Worm (Caenorhabditis elegans) whole organism, L3 larva: Measurements from ENCODE around the gene F47E1.4.

Source experiments
- R02D3.7 ChIP-seq: fragments of 150-350 bp; optimal IDR thresholded peaks from 2 replicates; lab custom pipeline; 2014; ENCODE audit warnings: missing biosample characterization, missing genetic modification characterization
- ZK546.5 ChIP-seq: sonication (generic microtip); optimal IDR thresholded peaks from 2 replicates; lab custom pipeline; 2017; ENCODE audit warnings: missing biosample characterization, missing genetic modification characterization
- ama-1 ChIP-seq: fragments of 150-350 bp; optimal IDR thresholded peaks from 2 replicates; lab custom pipeline; 2018
- ceh-16 ChIP-seq: sonication (generic microtip); optimal IDR thresholded peaks from 2 replicates; lab custom pipeline; 2017; ENCODE audit warnings: missing biosample characterization, missing genetic modification characterization
- ceh-28 ChIP-seq: fragments of 150-350 bp; optimal IDR thresholded peaks from 2 replicates; lab custom pipeline; 2014; ENCODE audit warnings: missing biosample characterization, missing genetic modification reagents, missing genetic modification characterization
- ceh-82 ChIP-seq: fragments of 150-350 bp; optimal IDR thresholded peaks from 2 replicates; lab custom pipeline; 2014; ENCODE audit warnings: missing biosample characterization, missing genetic modification characterization
- daf-12 ChIP-seq: fragments of 150-350 bp; optimal IDR thresholded peaks from 2 replicates; lab custom pipeline; 2014; ENCODE audit warnings: missing biosample characterization, missing genetic modification reagents, missing genetic modification characterization
- egl-27 ChIP-seq: sonication (generic microtip); optimal IDR thresholded peaks from 4 replicates; lab custom pipeline; 2017; ENCODE audit warnings: missing biosample characterization, missing genetic modification reagents, missing genetic modification characterization
- egl-5 ChIP-seq: fragments of 150-350 bp; optimal IDR thresholded peaks from 2 replicates; lab custom pipeline; 2017; ENCODE audit warnings: missing biosample characterization, missing genetic modification reagents, missing genetic modification characterization, inconsistent platforms
- elt-1 ChIP-seq: fragments of 150-350 bp; optimal IDR thresholded peaks from 2 replicates; lab custom pipeline; 2014; ENCODE audit warnings: missing biosample characterization, missing genetic modification characterization
- elt-3 ChIP-seq, 3 experiments: fragments of 150-350 bp in 1 of 3; sonication (generic microtip) in 2 of 3; optimal IDR thresholded peaks; 2 replicates in 2 of 3; 4 replicates in 1 of 3; lab custom pipeline; 2014 to 2017; ENCODE audit warnings: missing biosample characterization in 3 of 3, missing genetic modification characterization in 3 of 3
- eor-1 ChIP-seq, 2 experiments: fragments of 150-350 bp; optimal IDR thresholded peaks; 2 replicates each; lab custom pipeline; 2014 to 2018; ENCODE audit warnings: missing biosample characterization in 2 of 2, missing genetic modification characterization in 2 of 2
- fkh-10 ChIP-seq: sonication (generic microtip); optimal IDR thresholded peaks from 2 replicates; lab custom pipeline; 2017; ENCODE audit warnings: missing biosample characterization, missing genetic modification reagents, missing genetic modification characterization
- fkh-2 ChIP-seq: fragments of 150-350 bp; optimal IDR thresholded peaks from 2 replicates; lab custom pipeline; 2014; ENCODE audit warnings: missing biosample characterization, missing genetic modification reagents, missing genetic modification characterization
- hmg-11 ChIP-seq: sonication (generic microtip); optimal IDR thresholded peaks from 2 replicates; lab custom pipeline; 2016; ENCODE audit warnings: missing genetic modification characterization, missing compliant biosample characterization
- jun-1 ChIP-seq: fragments of 150-350 bp; optimal IDR thresholded peaks from 2 replicates; lab custom pipeline; 2014; ENCODE audit warnings: missing biosample characterization, missing genetic modification reagents, missing genetic modification characterization
- mdl-1 ChIP-seq: fragments of 150-350 bp; optimal IDR thresholded peaks from 2 replicates; lab custom pipeline; 2014; ENCODE audit warnings: missing biosample characterization, missing genetic modification characterization
- mml-1 ChIP-seq: fragments of 150-350 bp; sonication (generic microtip); optimal IDR thresholded peaks from 3 replicates; lab custom pipeline; 2014; ENCODE audit warnings: missing biosample characterization, missing genetic modification characterization
- nfya-1 ChIP-seq: sonication (generic microtip); optimal IDR thresholded peaks from 2 replicates; lab custom pipeline; 2017; ENCODE audit warnings: missing genetic modification characterization, mild to moderate bottlenecking, missing compliant biosample characterization, antibody characterized with exemption, moderate library complexity; ENCODE audit not compliant: insufficient read depth
- nhr-11 ChIP-seq: fragments of 150-350 bp; optimal IDR thresholded peaks from 2 replicates; lab custom pipeline; 2014; ENCODE audit warnings: missing biosample characterization, missing genetic modification characterization
- nhr-12 ChIP-seq: fragments of 150-350 bp; optimal IDR thresholded peaks from 2 replicates; lab custom pipeline; 2014; ENCODE audit warnings: missing biosample characterization, missing genetic modification characterization
- nhr-237 ChIP-seq: fragments of 150-350 bp; optimal IDR thresholded peaks from 2 replicates; lab custom pipeline; 2014; ENCODE audit warnings: missing biosample characterization, missing genetic modification characterization
- nhr-25 ChIP-seq: sonication (generic microtip); optimal IDR thresholded peaks from 2 replicates; lab custom pipeline; 2017; ENCODE audit warnings: missing biosample characterization, missing genetic modification characterization
- nhr-28 ChIP-seq: fragments of 150-350 bp; optimal IDR thresholded peaks from 2 replicates; lab custom pipeline; 2014; ENCODE audit warnings: missing biosample characterization, missing genetic modification characterization
- nhr-67 ChIP-seq: fragments of 150-350 bp; optimal IDR thresholded peaks from 2 replicates; lab custom pipeline; 2014; ENCODE audit warnings: missing biosample characterization, missing genetic modification characterization
- pha-4 ChIP-seq: fragments of 150-350 bp; optimal IDR thresholded peaks from 2 replicates; lab custom pipeline; 2014; ENCODE audit warnings: missing biosample characterization, missing genetic modification reagents, missing genetic modification characterization
- pqm-1 ChIP-seq: fragments of 150-350 bp; optimal IDR thresholded peaks from 2 replicates; lab custom pipeline; 2017; ENCODE audit warnings: missing biosample characterization, missing genetic modification characterization, inconsistent platforms
- sea-2 ChIP-seq: fragments of 150-350 bp; sonication (generic microtip); optimal IDR thresholded peaks from 4 replicates; lab custom pipeline; 2014; ENCODE audit warnings: missing biosample characterization, missing genetic modification reagents, missing genetic modification characterization
- skn-1 ChIP-seq: fragments of 150-350 bp; optimal IDR thresholded peaks from 2 replicates; lab custom pipeline; 2014; ENCODE audit warnings: missing biosample characterization, missing genetic modification characterization
- tbx-2 ChIP-seq: sonication (generic microtip); optimal IDR thresholded peaks from 2 replicates; lab custom pipeline; 2016; ENCODE audit warnings: mild to moderate bottlenecking, missing genetic modification characterization, missing compliant biosample characterization
- unc-39 ChIP-seq: sonication (generic microtip); optimal IDR thresholded peaks from 4 replicates; lab custom pipeline; 2017; ENCODE audit warnings: missing biosample characterization, missing genetic modification characterization
- unc-62 ChIP-seq: fragments of 150-350 bp; sonication (generic microtip); optimal IDR thresholded peaks from 4 replicates; lab custom pipeline; 2014; ENCODE audit warnings: missing biosample characterization, missing genetic modification reagents, missing genetic modification characterization
- ztf-11 ChIP-seq: fragments of 150-350 bp; optimal IDR thresholded peaks from 2 replicates; lab custom pipeline; 2014; ENCODE audit warnings: missing biosample characterization, missing genetic modification characterization
- ztf-4 ChIP-seq: fragments of 150-350 bp; optimal IDR thresholded peaks from 2 replicates; lab custom pipeline; 2014; ENCODE audit warnings: missing biosample characterization, missing genetic modification characterization

The F47E1.4 gene

DNA sequence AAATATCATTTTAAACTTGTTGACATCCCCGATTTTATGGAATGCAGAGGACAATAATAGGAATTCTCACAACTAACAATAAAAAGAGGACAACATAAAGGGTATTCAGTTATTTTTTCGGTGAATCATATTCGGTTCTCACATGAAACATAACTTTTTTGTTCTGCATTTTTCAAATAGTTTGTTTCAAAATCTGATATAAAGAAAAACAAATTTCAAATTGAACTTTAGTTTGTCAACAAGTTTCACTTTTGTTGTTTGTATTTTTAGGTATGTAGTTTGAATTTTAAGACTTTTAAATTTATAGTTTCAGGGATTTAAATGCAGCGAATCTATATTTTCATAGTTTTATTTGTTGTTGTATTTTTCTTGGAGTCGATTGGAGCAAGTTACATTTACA lies at the start of gene F47E1.4:
Gene F47E1.4 (plus strand): TSS at position 301 of the 400 bp plus-strand sequence.
- TF ChIP-seq daf-12 (tag; lab: Kevin White, UChicago) = no peak
- no peak for TF ChIP-seq mml-1 (tag; lab: Kevin White, UChicago)
- no peak for TF ChIP-seq nhr-28 (tag; lab: Kevin White, UChicago)
- TF ChIP-seq jun-1 (tag; lab: Kevin White, UChicago) = no peak
- no peak for TF ChIP-seq skn-1
- no peak for TF ChIP-seq nfya-1 (tag; lab: Kevin White, UChicago)
- no peak for TF ChIP-seq ztf-11
- TF ChIP-seq egl-27 (tag; lab: Kevin White, UChicago) = no peak
- TF ChIP-seq nhr-12 (tag; lab: Kevin White, UChicago) = no peak
- TF ChIP-seq R02D3.7 = no peak
- no peak for TF ChIP-seq mdl-1 (tag; lab: Kevin White, UChicago)
- no peak for TF ChIP-seq sea-2 (GFP tag; lab: Kevin White, UChicago)
- TF ChIP-seq pqm-1 = no peak
- TF ChIP-seq tbx-2 (tag; lab: Kevin White, UChicago) = no peak
- no peak for TF ChIP-seq pha-4 (tag; lab: Kevin White, UChicago)
- TF ChIP-seq ama-1 (lab: Kevin White, UChicago) = no peak
- TF ChIP-seq egl-5 (tag; lab: Kevin White, UChicago) = no peak

DNA sequence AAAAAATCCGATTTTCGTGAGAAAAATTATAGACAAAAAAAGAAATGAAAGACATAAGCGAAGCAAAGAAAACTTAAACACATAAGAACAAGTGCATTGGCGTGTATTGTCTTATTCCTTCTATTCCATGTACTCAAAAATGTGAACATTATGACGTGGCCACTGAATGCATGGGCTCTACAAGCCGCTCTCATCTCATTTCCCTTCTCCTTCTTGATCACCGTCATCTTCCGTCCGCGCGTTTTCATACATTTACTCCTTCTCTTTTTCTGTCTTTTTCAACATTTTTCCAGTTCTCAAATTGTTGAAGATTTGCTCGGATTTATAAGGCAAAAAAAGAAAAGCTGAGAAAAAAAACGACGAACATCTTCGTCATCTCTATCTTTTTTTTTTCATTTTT lies 48.2 kb upstream of the F47E1.4 start:
- TF ChIP-seq elt-3 (tag; optimal IDR thresholded peaks at IDR 0.05; lab: Kevin White, UChicago) = no peak
- TF ChIP-seq fkh-10 (GFP tag; lab: Kevin White, UChicago) = peak; percentile 35
- no peak for TF ChIP-seq nhr-12 (tag; lab: Kevin White, UChicago)
- TF ChIP-seq R02D3.7 = no peak
- TF ChIP-seq, all 47 proteins: peak for 1

- TF ChIP-seq nhr-237 (tag; lab: Kevin White, UChicago) (no peak), fkh-2 (tag; lab: Kevin White, UChicago) (no peak), nhr-25 (tag; lab: Kevin White, UChicago) (no peak), mml-1 (tag; lab: Kevin White, UChicago) (no peak), egl-5 (tag; lab: Kevin White, UChicago) (no peak), ceh-28 (tag; lab: Kevin White, UChicago) (no peak), jun-1 (tag; lab: Kevin White, UChicago) (no peak), nhr-28 (tag; lab: Kevin White, UChicago) (no peak), R02D3.7 (no peak), fkh-10 (GFP tag; lab: Kevin White, UChicago) (no peak), ceh-16 (tag; lab: Kevin White, UChicago) (no peak), pha-4 (tag; lab: Kevin White, UChicago) (no peak), daf-12 (tag; lab: Kevin White, UChicago) (no peak), hmg-11 (tag; lab: Kevin White, UChicago) (no peak), nhr-11 (no peak), unc-39 (tag; lab: Kevin White, UChicago) (no peak), pqm-1 (no peak), ceh-82 (no peak)
Measured at ce11 chrX:9015420-9015819, 47.2 kb upstream of the F47E1.4 start, which contains the start of gene T25B6.4. TSS of gene T25B6.4 (plus strand) at chrX:9015720.

DNA sequence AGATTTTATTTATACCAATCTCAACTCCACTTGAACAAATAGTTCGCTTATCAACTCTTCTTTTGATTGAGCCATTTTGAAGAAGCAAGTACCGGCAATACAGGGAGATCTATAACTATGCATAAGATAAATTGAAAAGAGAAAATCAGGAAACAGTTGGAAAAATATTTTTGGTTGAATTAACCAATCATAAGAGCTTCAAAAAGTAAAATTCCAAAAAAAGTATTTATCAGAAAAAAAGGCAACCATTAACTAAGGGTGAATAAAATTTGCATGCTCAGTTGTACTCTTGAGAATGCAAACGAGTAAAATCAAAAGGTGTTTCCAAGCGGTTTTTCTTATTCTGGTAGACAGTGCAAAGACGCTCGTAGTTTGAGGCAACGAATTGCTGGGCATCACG lies 41.0 kb upstream of the F47E1.4 start, which contains the start of gene T25B6.5:
Gene T25B6.5 (minus strand): TSS at position 101 of the 400 bp plus-strand sequence.
- TF ChIP-seq nhr-67 (tag; lab: Kevin White, UChicago) = no peak
- TF ChIP-seq ZK546.5 (tag; lab: Kevin White, UChicago) = no peak
- no peak for TF ChIP-seq R02D3.7
- no peak for TF ChIP-seq elt-3 (tag; optimal IDR thresholded peaks at IDR 0.05; lab: Kevin White, UChicago)
- no peak for TF ChIP-seq nhr-237 (tag; lab: Kevin White, UChicago)
- TF ChIP-seq jun-1 (tag; lab: Kevin White, UChicago) = no peak
- TF ChIP-seq nhr-11 = no peak
- no peak for TF ChIP-seq ztf-4 (tag; lab: Kevin White, UChicago)
- TF ChIP-seq unc-62 = no peak
- no peak for TF ChIP-seq eor-1 (tag; optimal IDR thresholded peaks at IDR 0.05; lab: Kevin White, UChicago)
- TF ChIP-seq tbx-2 (tag; lab: Kevin White, UChicago) = no peak
- no peak for TF ChIP-seq hmg-11 (tag; lab: Kevin White, UChicago)
- no peak for TF ChIP-seq nhr-12 (tag; lab: Kevin White, UChicago)
- TF ChIP-seq elt-1 (tag; lab: Kevin White, UChicago) = no peak
- TF ChIP-seq nhr-28 (tag; lab: Kevin White, UChicago) = no peak
